Fruit fly (Drosophila melanogaster): ENCODE data around the gene CG14658.

The CG14658 gene

DNA sequence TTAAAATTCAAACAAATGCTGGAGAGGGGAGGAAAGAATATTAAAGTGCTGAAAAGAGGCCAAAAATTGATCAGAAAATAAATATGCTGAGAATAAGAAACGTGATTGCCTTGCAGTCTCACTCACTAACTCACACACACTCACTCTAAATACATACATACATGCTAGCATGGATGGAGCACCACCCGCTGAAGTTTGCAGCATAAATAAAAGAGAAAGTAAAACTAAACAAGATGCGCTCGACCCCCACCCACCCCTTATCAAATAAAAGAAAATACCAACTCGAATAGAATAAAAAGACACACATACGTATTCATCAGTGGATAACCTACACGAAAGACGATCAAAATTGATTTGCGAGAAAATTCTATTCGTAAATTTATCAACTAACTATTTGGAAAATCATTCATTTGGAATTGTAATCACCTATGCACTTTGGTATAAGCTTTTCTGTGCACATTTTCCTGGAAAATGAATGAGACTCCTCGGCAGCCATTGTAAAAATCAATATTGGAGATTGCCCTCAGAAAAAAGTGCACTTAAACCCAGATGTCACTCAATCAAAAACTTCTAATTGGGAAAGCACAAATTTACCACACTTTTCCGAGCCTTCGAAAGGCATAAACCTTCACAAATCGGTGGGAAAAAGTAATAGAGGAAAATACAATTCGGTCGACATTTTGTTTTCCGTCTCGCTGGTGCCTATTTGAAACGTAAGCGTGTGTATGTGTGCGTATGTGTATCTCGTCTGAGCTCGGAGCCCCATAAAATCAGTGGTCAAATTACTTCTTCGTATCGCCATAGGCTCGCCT lies 19.0 kb downstream of the CG14658 start, which contains the start of gene Gmppb:
Gene Gmppb (plus strand): TSS at position 321 of the 812 bp plus-strand sequence.
- TF ChIP-seq CG6276 (GFP tag; optimal IDR thresholded peaks at IDR 0.05): no peak
- peak; percentile 70 for TF ChIP-seq Eip78C (GFP tag)
- TF ChIP-seq CG8119 (GFP tag; IDR thresholded peaks at IDR 0.05): 0 out of 3 replicates have a peak, but pooled peaks have one; percentile 10
- peak; percentile 54 for TF ChIP-seq Blimp-1 (GFP tag; optimal IDR thresholded peaks at IDR 0.05)
- TF ChIP-seq CG6854 (GFP tag; optimal IDR thresholded peaks at IDR 0.05): peak; percentile 62
- no peak for TF ChIP-seq fkh (GFP tag; optimal IDR thresholded peaks at IDR 0.05)
- TF ChIP-seq CG3032 (tag; optimal IDR thresholded peaks at IDR 0.05): no peak
- no peak for TF ChIP-seq Lpt (GFP tag; optimal IDR thresholded peaks at IDR 0.05)

DNA sequence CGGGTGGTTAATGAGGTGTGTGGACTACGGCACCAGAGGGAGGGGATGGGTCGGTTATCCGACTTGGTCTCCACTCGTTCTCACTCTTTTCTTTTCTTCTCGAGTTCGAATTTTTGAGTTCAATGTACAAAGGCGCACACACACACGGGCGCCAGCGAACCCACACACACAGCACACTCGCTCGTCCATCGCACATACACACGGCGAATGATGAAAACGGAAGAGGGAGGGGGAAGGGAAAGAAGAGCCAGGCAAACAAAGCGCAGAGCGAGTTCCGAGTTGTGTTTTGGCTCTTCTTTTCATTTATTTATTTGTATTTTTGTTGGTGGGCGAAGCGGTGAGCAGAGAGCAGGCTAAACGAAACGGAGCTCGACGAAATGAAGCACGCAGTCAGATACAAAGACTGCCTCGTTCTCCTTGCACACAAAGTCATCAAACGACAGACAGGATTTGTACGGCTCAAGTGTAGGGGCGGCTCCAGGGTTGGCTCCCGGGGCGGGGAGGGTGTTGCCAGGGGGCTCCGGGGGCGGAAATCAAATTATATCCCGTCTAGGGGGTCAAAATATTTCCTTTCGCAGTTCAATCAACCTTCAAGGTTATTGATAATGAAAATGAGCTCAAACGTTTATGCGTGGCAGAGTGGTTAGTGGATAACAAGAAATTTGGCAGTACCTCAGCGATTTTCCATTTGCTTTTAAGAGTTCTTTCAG lies 20.2 kb downstream of the CG14658 start:
- TF ChIP-seq CG10631 (GFP tag; optimal IDR thresholded peaks at IDR 0.05) (no peak), cyc (GFP tag; optimal IDR thresholded peaks at IDR 0.05) (no peak), fd59A (GFP tag; optimal IDR thresholded peaks at IDR 0.05) (no peak), Sox102F (GFP tag; optimal IDR thresholded peaks at IDR 0.05) (peak; percentile 70), CG7368 (GFP tag; optimal IDR thresholded peaks at IDR 0.05) (peak; percentile 10), OdsH (GFP tag; optimal IDR thresholded peaks at IDR 0.05) (no peak), CG6854 (GFP tag; optimal IDR thresholded peaks at IDR 0.05) (peak; percentile 68), CG6792 (GFP tag; optimal IDR thresholded peaks at IDR 0.05) (peak; percentile 19), spab (GFP tag; optimal IDR thresholded peaks at IDR 0.05) (peak; percentile 1), CG8319 (GFP tag; optimal IDR thresholded peaks at IDR 0.05) (no peak), CG16779 (tag; optimal IDR thresholded peaks at IDR 0.05) (peak; percentile 1), achi (GFP tag; optimal IDR thresholded peaks at IDR 0.05) (no peak), acj6 (GFP tag; optimal IDR thresholded peaks at IDR 0.05) (no peak), Met (GFP tag; optimal IDR thresholded peaks at IDR 0.05) (peak; percentile 15), CG4318 (GFP tag; optimal IDR thresholded peaks at IDR 0.05) (no peak), CG31627 (GFP tag; optimal IDR thresholded peaks at IDR 0.05) (no peak), esn (GFP tag; optimal IDR thresholded peaks at IDR 0.05) (peak; percentile 22), dac (GFP tag; optimal IDR thresholded peaks at IDR 0.05) (no peak), ss (GFP tag; optimal IDR thresholded peaks at IDR 0.05) (peak; percentile 74 to 80), CG11902 (GFP tag; optimal IDR thresholded peaks at IDR 0.05) (no peak), CG1621 (tag; optimal IDR thresholded peaks at IDR 0.05) (peak; percentile 42), CG6276 (GFP tag; optimal IDR thresholded peaks at IDR 0.05) (no peak), CG8119 (GFP tag; IDR thresholded peaks at IDR 0.05) (no peak), Lpt (GFP tag; optimal IDR thresholded peaks at IDR 0.05) (peak; percentile 31), CG32006 (GFP tag; optimal IDR thresholded peaks at IDR 0.05) (no peak), topi (GFP tag; optimal IDR thresholded peaks at IDR 0.05) (peak; percentile 49), Hr39 (GFP tag; optimal IDR thresholded peaks at IDR 0.05) (no peak), salr (GFP tag; optimal IDR thresholded peaks at IDR 0.05) (no peak), net (GFP tag; optimal IDR thresholded peaks at IDR 0.05) (peak; percentile 9), eg (GFP tag; IDR thresholded peaks at IDR 0.05) (no peak), dsx (GFP tag; optimal IDR thresholded peaks at IDR 0.05; ENCODE audit: poor library complexity, severe bottlenecking) (peak; percentile 90), vri (GFP tag; optimal IDR thresholded peaks at IDR 0.05) (peak; percentile 65), CG15336 (GFP tag; IDR thresholded peaks at IDR 0.05) (peak; percentile 21; the same call in 1 of the 2 replicates), CG8632 (GFP tag; optimal IDR thresholded peaks at IDR 0.05) (no peak), Ets21C (GFP tag; optimal IDR thresholded peaks at IDR 0.05) (no peak), CG3032 (tag; optimal IDR thresholded peaks at IDR 0.05) (peak; percentile 32), Hr4 (GFP tag; optimal IDR thresholded peaks at IDR 0.05) (no peak), Eip75B (GFP tag; optimal IDR thresholded peaks at IDR 0.05) (peak; percentile 64), fkh (GFP tag; optimal IDR thresholded peaks at IDR 0.05) (peak; percentile 91), Gug (GFP tag; IDR thresholded peaks at IDR 0.05) (no peak), lz (GFP tag; optimal IDR thresholded peaks at IDR 0.05) (peak; percentile 12), pdm3 (GFP tag; optimal IDR thresholded peaks at IDR 0.05) (no peak), Sox14 (GFP tag; optimal IDR thresholded peaks at IDR 0.05) (peak; percentile 94), CG3919 (GFP tag; optimal IDR thresholded peaks at IDR 0.05) (peak; percentile 30)

Measured in whole organism, prepupa.